Fruit fly (Drosophila melanogaster): ENCODE results near the gene CG46434.

- TF ChIP-seq psq (optimal IDR thresholded peaks at IDR 0.05) (no peak), ttk (optimal IDR thresholded peaks at IDR 0.05) (no peak), Sin3A (optimal IDR thresholded peaks at IDR 0.05) (no peak)
Observed at dm6 chr3L:19580709-19581227, 36.8 kb upstream of the CG46434 start.
